Worm (Caenorhabditis elegans): Measurements from ENCODE around the gene Y70C5C.1.

DNA sequence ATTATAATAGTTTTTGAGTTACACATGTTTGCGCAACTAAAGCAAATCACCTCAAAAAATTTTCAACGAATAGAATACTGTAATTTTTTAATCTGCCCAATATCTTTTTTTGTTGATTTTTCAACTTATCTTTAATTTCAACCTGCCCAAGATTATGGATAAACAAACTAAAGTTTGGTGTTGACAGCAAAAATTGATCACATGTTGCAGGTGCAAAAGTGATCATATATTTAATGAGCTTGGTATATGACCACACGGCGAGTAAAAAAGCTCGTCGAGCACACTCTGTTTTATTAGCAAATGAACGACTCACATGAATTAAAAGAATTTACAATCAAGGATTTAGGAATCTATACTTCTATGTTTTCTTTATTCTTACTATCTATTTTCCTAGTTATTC is 24.5 kb upstream of the Y70C5C.1 start, which contains the start of gene srz-1:
- TF ChIP-seq him-1 (tag; optimal IDR thresholded peaks at IDR 0.05) (no peak), dao-5 (tag; optimal IDR thresholded peaks at IDR 0.05) (no peak)

Measured in whole organism, L4/young adult.